Worm (Caenorhabditis elegans) whole organism, mixed stage, embryonic: ENCODE results near the gene pfk-1.2.

Experiments
- blmp-1 ChIP-seq: fragments of 150-350 bp; optimal IDR thresholded peaks from 2 replicates; lab custom pipeline; 2014; ENCODE audit warnings: missing biosample characterization, missing genetic modification characterization
- ceh-39 ChIP-seq: fragments of 150-350 bp; optimal IDR thresholded peaks from 2 replicates; lab custom pipeline; 2014; ENCODE audit warnings: missing biosample characterization, missing genetic modification characterization
- ceh-83 ChIP-seq: fragments of 200-800 bp; sonication (Bioruptor generic); optimal IDR thresholded peaks from 2 replicates; lab custom pipeline; 2018; ENCODE audit warnings: mild to moderate bottlenecking, missing genetic modification characterization, missing compliant biosample characterization
- elt-1 ChIP-seq: sonication (generic microtip); optimal IDR thresholded peaks from 2 replicates; lab custom pipeline; 2017; ENCODE audit warnings: missing genetic modification characterization, mild to moderate bottlenecking, missing compliant biosample characterization, antibody characterized with exemption, moderate library complexity, borderline replicate concordance; ENCODE audit not compliant: insufficient read depth
- lin-13 ChIP-seq: fragments of 150-350 bp; optimal IDR thresholded peaks from 2 replicates; lab custom pipeline; 2014; ENCODE audit warnings: missing biosample characterization, missing genetic modification characterization
- lsy-2 ChIP-seq: fragments of 150-350 bp; optimal IDR thresholded peaks from 2 replicates; lab custom pipeline; 2014; ENCODE audit warnings: missing biosample characterization, missing genetic modification characterization
- mep-1 ChIP-seq: fragments of 150-350 bp; optimal IDR thresholded peaks from 2 replicates; lab custom pipeline; 2017; ENCODE audit warnings: missing biosample characterization, missing genetic modification reagents, missing genetic modification characterization, inconsistent platforms
- mls-2 ChIP-seq: sonication (generic microtip); optimal IDR thresholded peaks from 2 replicates; lab custom pipeline; 2016; ENCODE audit warnings: mild to moderate bottlenecking, missing genetic modification characterization, moderate library complexity, missing compliant biosample characterization
- nhr-12 ChIP-seq: fragments of 150-350 bp; optimal IDR thresholded peaks from 2 replicates; lab custom pipeline; 2014; ENCODE audit warnings: missing biosample characterization, missing genetic modification characterization
- nhr-237 ChIP-seq: fragments of 150-350 bp; optimal IDR thresholded peaks from 2 replicates; lab custom pipeline; 2014; ENCODE audit warnings: missing biosample characterization, missing genetic modification characterization
- nhr-28 ChIP-seq: fragments of 150-350 bp; optimal IDR thresholded peaks from 2 replicates; lab custom pipeline; 2014; ENCODE audit warnings: missing biosample characterization, missing genetic modification characterization
- nhr-76 ChIP-seq: sonication (generic microtip); optimal IDR thresholded peaks from 2 replicates; lab custom pipeline; 2017; ENCODE audit warnings: missing biosample characterization, missing genetic modification characterization
- sem-2 ChIP-seq: fragments of 200-800 bp; sonication (Bioruptor generic); optimal IDR thresholded peaks from 2 replicates; lab custom pipeline; 2018; ENCODE audit warnings: mild to moderate bottlenecking, missing genetic modification characterization, missing compliant biosample characterization
- snpc-4 ChIP-seq: fragments of 150-350 bp; optimal IDR thresholded peaks from 2 replicates; lab custom pipeline; 2014; ENCODE audit warnings: missing biosample characterization, missing genetic modification characterization
- sptf-1 ChIP-seq: sonication (generic microtip); optimal IDR thresholded peaks from 2 replicates; lab custom pipeline; 2017; ENCODE audit warnings: mild to moderate bottlenecking, missing genetic modification characterization, moderate library complexity, missing compliant biosample characterization
- tbx-8 ChIP-seq: fragments of 200-800 bp; sonication (Bioruptor generic); optimal IDR thresholded peaks from 2 replicates; lab custom pipeline; 2018; ENCODE audit warnings: mild to moderate bottlenecking, missing genetic modification characterization, moderate library complexity, missing compliant biosample characterization
- unc-62 ChIP-seq: fragments of 150-350 bp; optimal IDR thresholded peaks from 2 replicates; lab custom pipeline; 2014; ENCODE audit warnings: missing biosample characterization, missing genetic modification reagents, missing genetic modification characterization
- zip-8 ChIP-seq: fragments of 150-350 bp; optimal IDR thresholded peaks from 2 replicates; lab custom pipeline; 2014; ENCODE audit warnings: missing biosample characterization, missing genetic modification characterization

pfk-1.2 gene

ce11 chrV:9582594-9583322, 51.2 kb downstream of the pfk-1.2 start, which contains the start of gene rtfo-1 (continued):
- no peak for TF ChIP-seq unc-62 (GFP tag; lab: Kevin White, UChicago)
- peak; percentile 26 for TF ChIP-seq lsy-2 (tag; lab: Kevin White, UChicago)
- peak; percentile 85 for TF ChIP-seq sptf-1 (tag; lab: Kevin White, UChicago)
- peak; percentile 25 for TF ChIP-seq blmp-1 (tag; lab: Kevin White, UChicago)
- no peak for TF ChIP-seq nhr-28 (tag; lab: Kevin White, UChicago)
- peak; percentile 54 for TF ChIP-seq mls-2 (tag; lab: Kevin White, UChicago)
- TF ChIP-seq zip-8: no peak
- peak; percentile 39 for TF ChIP-seq lin-13
- TF ChIP-seq elt-1 (tag; lab: Kevin White, UChicago): no peak
- no peak for TF ChIP-seq snpc-4
- TF ChIP-seq ceh-83 (GFP tag; lab: Kevin White, UChicago): peak; percentile 58
- no peak for TF ChIP-seq ceh-39 (tag; lab: Kevin White, UChicago)
- no peak for TF ChIP-seq tbx-8 (GFP tag; lab: Kevin White, UChicago)
- TF ChIP-seq nhr-12: no peak

- TF ChIP-seq ceh-39 (tag; lab: Kevin White, UChicago): no peak
- TF ChIP-seq unc-62 (GFP tag; lab: Kevin White, UChicago): no peak
- no peak for TF ChIP-seq nhr-76 (tag; lab: Kevin White, UChicago)
- TF ChIP-seq nhr-237 (tag; lab: Kevin White, UChicago): no peak
- no peak for TF ChIP-seq sem-2
- no peak for TF ChIP-seq mep-1 (tag; lab: Kevin White, UChicago)
Observed at ce11 chrV:9583323-9583644, 51.7 kb downstream of the pfk-1.2 start, which contains the start of gene K09G1.1. TSS of gene K09G1.1 (plus strand) at chrV:9583545.
